Worm (Caenorhabditis elegans) whole organism, L2 larva: ENCODE data around the gene clec-38.

Source experiments
- ceh-82 ChIP-seq: fragments of 150-350 bp; optimal IDR thresholded peaks from 2 replicates; lab custom pipeline; 2014; ENCODE audit warnings: missing biosample characterization, missing genetic modification characterization
- egl-27 ChIP-seq: sonication (generic microtip); optimal IDR thresholded peaks from 3 replicates; lab custom pipeline; 2017; ENCODE audit warnings: missing biosample characterization, missing genetic modification reagents, missing genetic modification characterization
- fos-1 ChIP-seq: fragments of 150-350 bp; optimal IDR thresholded peaks from 2 replicates; lab custom pipeline; 2014; ENCODE audit warnings: missing biosample characterization, missing genetic modification characterization
- lin-39 ChIP-seq: fragments of 150-350 bp; optimal IDR thresholded peaks from 2 replicates; lab custom pipeline; 2014; ENCODE audit warnings: missing biosample characterization, missing genetic modification reagents, missing genetic modification characterization
- nhr-129 ChIP-seq: fragments of 150-350 bp; optimal IDR thresholded peaks from 2 replicates; lab custom pipeline; 2014; ENCODE audit warnings: missing biosample characterization, missing genetic modification characterization
- skn-1 ChIP-seq: sonication (generic microtip); optimal IDR thresholded peaks from 2 replicates; lab custom pipeline; 2017; ENCODE audit warnings: missing biosample characterization, missing genetic modification characterization
- snpc-4 ChIP-seq: fragments of 150-350 bp; optimal IDR thresholded peaks from 2 replicates; lab custom pipeline; 2014; ENCODE audit warnings: missing biosample characterization, missing genetic modification characterization
- unc-62 ChIP-seq: fragments of 150-350 bp; optimal IDR thresholded peaks from 2 replicates; lab custom pipeline; 2014; ENCODE audit warnings: missing biosample characterization, missing genetic modification reagents, missing genetic modification characterization
- zag-1 ChIP-seq: fragments of 150-350 bp; optimal IDR thresholded peaks from 2 replicates; lab custom pipeline; 2014; ENCODE audit warnings: missing biosample characterization, missing genetic modification characterization
- ztf-11 ChIP-seq: sonication (generic microtip); optimal IDR thresholded peaks from 2 replicates; lab custom pipeline; 2017; ENCODE audit warnings: missing biosample characterization, missing genetic modification characterization

- TF ChIP-seq lin-39 (tag; lab: Kevin White, UChicago) (no peak), zag-1 (no peak), egl-27 (no peak), ztf-11 (tag; lab: Kevin White, UChicago) (no peak), nhr-129 (tag; lab: Kevin White, UChicago) (no peak), unc-62 (GFP tag; lab: Kevin White, UChicago) (no peak), ceh-82 (tag; lab: Kevin White, UChicago) (no peak), fos-1 (tag; lab: Kevin White, UChicago) (no peak), skn-1 (no peak), snpc-4 (tag; lab: Kevin White, UChicago) (no peak)
Measured at ce11 chrV:16695499-16695898, 39.9 kb downstream of the clec-38 start.
